Worm (Caenorhabditis elegans): ENCODE measurements around the gene mrps-18C.

mrps-18C gene

DNA sequence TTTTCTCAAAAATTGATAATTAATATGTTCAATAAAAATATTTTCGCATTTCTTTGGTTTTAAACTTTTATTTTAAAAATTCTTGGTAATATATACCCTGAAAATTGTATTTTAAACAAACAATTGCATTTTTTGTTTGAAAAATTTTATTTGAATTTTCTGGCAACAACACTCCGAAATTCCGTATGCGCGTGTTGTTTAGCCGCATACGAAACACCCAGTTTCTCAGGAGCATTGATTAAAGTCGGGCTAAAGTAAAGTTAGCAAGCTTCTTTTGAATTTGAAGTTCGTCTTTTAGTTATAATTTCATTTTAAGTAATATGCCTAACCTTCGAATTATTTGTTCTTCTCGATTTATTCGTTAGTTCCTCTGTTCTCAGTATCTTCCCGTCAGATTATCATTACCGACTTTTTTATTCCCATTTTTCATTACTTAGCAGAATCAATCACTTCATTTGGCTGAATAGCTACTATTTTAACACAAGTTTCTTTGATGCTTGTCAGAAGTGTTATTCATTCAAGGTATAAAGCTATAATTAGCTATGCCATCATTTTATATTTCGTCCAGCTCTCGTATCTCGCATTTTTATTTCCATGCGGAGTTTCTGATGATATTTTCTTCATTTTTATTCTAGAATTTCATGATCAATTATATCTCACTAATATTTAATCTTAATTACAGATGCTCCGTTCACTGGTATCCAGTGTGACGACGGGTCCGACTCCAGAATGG lies at the start of gene mrps-18C:
TSS of gene mrps-18C (plus strand) at position 683 of the 733 bp plus-strand sequence.
- no peak for TF ChIP-seq zip-8 (tag; optimal IDR thresholded peaks at IDR 0.05)
- TF ChIP-seq tbx-8 (GFP tag; optimal IDR thresholded peaks at IDR 0.05): no peak
- no peak for TF ChIP-seq unc-62 (GFP tag; optimal IDR thresholded peaks at IDR 0.05)
- TF ChIP-seq bed-3 (GFP tag; optimal IDR thresholded peaks at IDR 0.05): no peak
- TF ChIP-seq ceh-39 (tag; optimal IDR thresholded peaks at IDR 0.05): no peak
- TF ChIP-seq nhr-12 (tag; optimal IDR thresholded peaks at IDR 0.05): no peak
- TF ChIP-seq mls-2 (tag; optimal IDR thresholded peaks at IDR 0.05): no peak
- TF ChIP-seq snpc-4 (tag; optimal IDR thresholded peaks at IDR 0.05): no peak
- TF ChIP-seq ces-1 (GFP tag; optimal IDR thresholded peaks at IDR 0.05): no peak
- TF ChIP-seq nhr-76 (tag; optimal IDR thresholded peaks at IDR 0.05): no peak

DNA sequence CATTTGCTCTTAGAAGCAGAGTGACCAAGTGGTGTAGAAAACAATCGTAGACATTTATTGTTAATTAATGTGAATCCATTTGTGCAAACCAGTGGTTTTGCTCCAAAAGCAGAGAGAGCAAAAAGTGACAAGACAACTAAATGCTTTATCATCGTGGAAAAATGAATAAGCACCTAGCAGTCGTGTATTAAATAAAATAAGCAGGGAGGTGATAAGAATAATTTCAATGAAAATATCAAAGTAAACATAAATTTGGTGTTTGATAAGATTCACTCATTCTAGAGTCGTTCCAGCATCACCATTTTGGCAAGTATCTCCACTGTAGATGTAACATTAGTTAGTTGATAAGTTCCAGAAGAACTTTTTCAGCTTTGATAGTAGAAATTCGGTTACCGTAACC lies 48.1 kb upstream of the mrps-18C start, which contains the start of gene clec-6:
TSS of gene clec-6 (minus strand) at position 154 of the 400 bp plus-strand sequence.
- no peak for TF ChIP-seq lsy-2 (tag; optimal IDR thresholded peaks at IDR 0.05)
- no peak for TF ChIP-seq elt-1 (tag; optimal IDR thresholded peaks at IDR 0.05; ENCODE audit: borderline replicate concordance, insufficient read depth)
- TF ChIP-seq mab-5 (tag; optimal IDR thresholded peaks at IDR 0.05): no peak
- TF ChIP-seq lin-32 (GFP tag; optimal IDR thresholded peaks at IDR 0.05): no peak
- no peak for TF ChIP-seq ces-1 (GFP tag; optimal IDR thresholded peaks at IDR 0.05)

DNA sequence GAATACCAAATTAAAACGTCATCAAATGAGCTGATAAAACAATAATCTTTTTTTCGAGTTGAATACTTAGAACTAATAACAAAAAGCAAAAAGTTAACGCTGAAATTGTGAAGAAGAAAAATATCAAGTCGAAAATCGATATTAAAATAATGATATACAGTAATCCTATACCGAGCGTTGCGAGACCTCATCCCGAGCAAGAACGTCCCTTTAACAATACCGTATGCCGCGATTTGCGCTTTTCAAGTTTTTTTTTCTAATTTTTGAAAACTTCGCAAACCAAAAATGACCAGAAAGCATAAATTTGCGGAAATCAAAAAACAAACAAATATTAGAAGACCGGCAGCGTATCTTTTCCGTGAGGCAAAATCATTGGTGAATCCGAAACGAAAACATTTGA lies 44.4 kb upstream of the mrps-18C start, which contains the start of gene F26F4.5:
TSS of gene F26F4.5 (minus strand) at position 256 of the 400 bp plus-strand sequence.
- TF ChIP-seq flh-1 (GFP tag; optimal IDR thresholded peaks at IDR 0.05) (no peak), unc-62 (GFP tag; optimal IDR thresholded peaks at IDR 0.05) (no peak), hlh-1 (tag; optimal IDR thresholded peaks at IDR 0.05) (no peak), nhr-76 (tag; optimal IDR thresholded peaks at IDR 0.05) (no peak), lsy-2 (tag; optimal IDR thresholded peaks at IDR 0.05) (no peak), drap-1 (GFP tag; optimal IDR thresholded peaks at IDR 0.05) (no peak), ceh-39 (tag; optimal IDR thresholded peaks at IDR 0.05) (no peak), ham-2 (GFP tag; optimal IDR thresholded peaks at IDR 0.05) (no peak), snpc-4 (tag; optimal IDR thresholded peaks at IDR 0.05) (no peak), sptf-1 (tag; optimal IDR thresholded peaks at IDR 0.05) (no peak), tbx-8 (GFP tag; optimal IDR thresholded peaks at IDR 0.05) (no peak), zip-8 (tag; optimal IDR thresholded peaks at IDR 0.05) (no peak), mls-2 (tag; optimal IDR thresholded peaks at IDR 0.05) (no peak), M03D4.4 (tag; optimal IDR thresholded peaks at IDR 0.05) (no peak), lin-13 (tag; optimal IDR thresholded peaks at IDR 0.05) (no peak), nhr-12 (tag; optimal IDR thresholded peaks at IDR 0.05) (no peak), ces-1 (GFP tag; optimal IDR thresholded peaks at IDR 0.05) (no peak), pha-4 (tag; optimal IDR thresholded peaks at IDR 0.05) (no peak), ceh-43 (GFP tag; optimal IDR thresholded peaks at IDR 0.05) (no peak)

DNA sequence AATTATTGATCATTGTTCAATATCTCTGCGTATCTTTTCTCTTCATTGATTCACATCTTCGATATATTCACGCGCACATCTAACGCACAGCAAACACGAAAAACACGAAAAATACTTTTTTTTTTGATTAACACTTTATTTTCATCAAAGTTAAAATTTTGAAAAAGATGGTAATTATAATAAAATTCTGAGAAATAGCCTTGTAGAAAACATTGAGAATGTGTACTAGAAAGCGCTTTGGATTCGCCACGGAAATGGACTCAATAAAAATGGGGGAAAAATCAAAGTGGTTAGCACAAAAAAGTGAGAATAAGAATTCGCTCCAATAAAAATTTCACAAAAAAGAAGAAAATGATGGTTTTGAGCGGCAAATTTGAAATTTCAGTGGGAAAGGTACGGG lies 41.8 kb upstream of the mrps-18C start, which contains the start of gene F26F4.6:
TSS of gene F26F4.6 (minus strand) at position 101 of the 400 bp plus-strand sequence.
- no peak for TF ChIP-seq bed-3 (GFP tag; optimal IDR thresholded peaks at IDR 0.05)
- no peak for TF ChIP-seq flh-1 (GFP tag; optimal IDR thresholded peaks at IDR 0.05)
- no peak for TF ChIP-seq elt-1 (tag; optimal IDR thresholded peaks at IDR 0.05; ENCODE audit: borderline replicate concordance, insufficient read depth)
- no peak for TF ChIP-seq ceh-39 (tag; optimal IDR thresholded peaks at IDR 0.05)
- no peak for TF ChIP-seq sem-2 (GFP tag; optimal IDR thresholded peaks at IDR 0.05)
- no peak for TF ChIP-seq nhr-2 (tag; optimal IDR thresholded peaks at IDR 0.05)
- TF ChIP-seq sptf-1 (tag; optimal IDR thresholded peaks at IDR 0.05): no peak
- no peak for TF ChIP-seq nhr-28 (tag; optimal IDR thresholded peaks at IDR 0.05)
- TF ChIP-seq snpc-4 (tag; optimal IDR thresholded peaks at IDR 0.05): no peak
- no peak for TF ChIP-seq mep-1 (tag; optimal IDR thresholded peaks at IDR 0.05)
- TF ChIP-seq ztf-11 (tag; optimal IDR thresholded peaks at IDR 0.05): no peak
- TF ChIP-seq ceh-43 (GFP tag; optimal IDR thresholded peaks at IDR 0.05): no peak
- TF ChIP-seq pha-4 (tag; optimal IDR thresholded peaks at IDR 0.05): no peak
- no peak for TF ChIP-seq lin-32 (GFP tag; optimal IDR thresholded peaks at IDR 0.05)
- TF ChIP-seq lsy-2 (tag; optimal IDR thresholded peaks at IDR 0.05): no peak
- no peak for TF ChIP-seq hlh-1 (tag; optimal IDR thresholded peaks at IDR 0.05)
- TF ChIP-seq tbx-8 (GFP tag; optimal IDR thresholded peaks at IDR 0.05): no peak
- TF ChIP-seq elt-3 (tag; optimal IDR thresholded peaks at IDR 0.05): no peak

DNA sequence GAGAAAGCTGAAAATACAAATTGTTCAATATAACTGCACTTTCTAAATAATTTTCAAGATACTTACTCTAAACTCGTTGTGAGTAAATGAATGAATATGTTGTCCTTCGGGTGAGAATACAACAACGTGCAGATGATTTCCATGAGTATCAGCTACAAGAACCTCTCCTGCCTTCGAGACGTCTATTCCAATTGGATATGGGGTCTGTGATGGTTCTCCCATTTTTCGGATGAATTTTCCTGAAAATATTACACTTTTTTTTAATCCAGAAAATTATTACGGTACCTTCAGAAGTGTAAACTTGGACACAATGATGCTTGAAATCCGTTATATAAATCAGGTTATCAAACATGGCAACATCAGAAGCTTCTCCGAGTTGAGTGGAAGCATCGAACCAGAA lies 40.1 kb upstream of the mrps-18C start:
- TF ChIP-seq lsy-2 (tag; optimal IDR thresholded peaks at IDR 0.05) (no peak), nhr-237 (tag; optimal IDR thresholded peaks at IDR 0.05) (no peak), nhr-76 (tag; optimal IDR thresholded peaks at IDR 0.05) (no peak), cnd-1 (tag; optimal IDR thresholded peaks at IDR 0.05) (no peak), ceh-43 (GFP tag; optimal IDR thresholded peaks at IDR 0.05) (no peak), bed-3 (GFP tag; optimal IDR thresholded peaks at IDR 0.05) (no peak), nhr-2 (tag; optimal IDR thresholded peaks at IDR 0.05) (no peak), blmp-1 (tag; optimal IDR thresholded peaks at IDR 0.05) (no peak)
